Worm (Caenorhabditis elegans): ENCODE data around the gene T01G1.2.

Gene T01G1.2

DNA sequence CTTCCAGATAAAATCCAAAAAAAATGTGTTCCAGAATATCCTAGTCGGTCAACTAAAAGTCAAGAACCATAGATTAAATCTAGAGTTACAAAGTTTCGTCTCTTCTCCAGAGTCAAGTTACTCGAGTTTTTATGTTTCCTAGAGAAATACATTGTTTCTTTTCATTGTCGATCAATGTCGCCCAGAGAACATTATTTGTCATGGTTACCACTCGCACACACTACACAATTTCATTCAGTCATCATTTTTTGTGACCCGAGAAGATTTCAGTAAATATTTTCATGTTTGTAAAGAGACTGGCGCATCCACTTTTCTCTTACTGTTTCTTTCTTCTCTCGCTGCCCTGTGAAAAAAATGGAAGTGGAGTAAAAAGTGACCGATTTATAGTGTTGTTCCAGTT lies 37.6 kb upstream of the T01G1.2 start:
- no peak for TF ChIP-seq ztf-29 (GFP tag; IDR thresholded peaks at IDR 0.05)
- no peak for TF ChIP-seq med-1 (GFP tag; optimal IDR thresholded peaks at IDR 0.05; ENCODE audit: insufficient read depth)
- no peak for TF ChIP-seq ref-1 (GFP tag; conservative IDR thresholded peaks at IDR 0.05)
- no peak for TF ChIP-seq cog-1 (tag; optimal IDR thresholded peaks at IDR 0.05)
- no peak for TF ChIP-seq ztf-23 (GFP tag; IDR thresholded peaks at IDR 0.05)
- TF ChIP-seq T22C8.4 (GFP tag; IDR thresholded peaks at IDR 0.05): no peak
- TF ChIP-seq tab-1 (GFP tag; IDR thresholded peaks at IDR 0.05): no peak
- TF ChIP-seq klf-2 (GFP tag; conservative IDR thresholded peaks at IDR 0.05): no peak

DNA sequence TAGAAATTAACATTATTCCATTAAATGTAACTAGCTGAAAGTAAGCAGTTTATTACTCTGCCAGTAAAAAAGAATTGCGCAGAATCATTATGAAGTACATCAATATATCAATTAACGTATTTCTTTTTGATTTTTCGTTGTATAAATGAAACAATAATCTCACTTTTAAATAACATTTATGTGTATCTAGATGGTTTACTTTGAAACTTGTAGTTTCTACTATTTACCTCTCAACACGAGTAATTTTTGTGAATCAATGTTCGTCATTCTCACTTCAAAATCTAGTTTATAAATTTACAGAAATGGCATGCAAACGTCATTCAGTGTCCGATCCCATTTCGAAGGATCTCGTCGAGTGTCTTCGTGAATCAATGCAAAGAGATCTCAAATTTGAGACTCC lies 37.1 kb upstream of the T01G1.2 start, which contains the start of gene gspd-1:
Gene gspd-1, plus strand, starts transcription at position 301 of the 400 bp plus-strand sequence.
- TF ChIP-seq T22C8.4 (GFP tag; IDR thresholded peaks at IDR 0.05) (no peak), ref-1 (GFP tag; conservative IDR thresholded peaks at IDR 0.05) (no peak), cog-1 (tag; optimal IDR thresholded peaks at IDR 0.05) (no peak), tab-1 (GFP tag; IDR thresholded peaks at IDR 0.05) (no peak), med-1 (GFP tag; optimal IDR thresholded peaks at IDR 0.05; ENCODE audit: insufficient read depth) (no peak), ztf-23 (GFP tag; IDR thresholded peaks at IDR 0.05) (no peak), ztf-29 (GFP tag; IDR thresholded peaks at IDR 0.05) (no peak), klf-2 (GFP tag; conservative IDR thresholded peaks at IDR 0.05) (no peak), flt-1 (GFP tag; IDR thresholded peaks at IDR 0.05) (no peak)

ce11 chrIV:11319884-11320362 lies 34.3 kb upstream of the T01G1.2 start, which contains the start of gene B0035.18:
B0035.18 (plus strand) TSS chrIV:11320312.
- TF ChIP-seq klf-2 (GFP tag; conservative IDR thresholded peaks at IDR 0.05) (no peak), flt-1 (GFP tag; IDR thresholded peaks at IDR 0.05) (no peak), ztf-29 (GFP tag; IDR thresholded peaks at IDR 0.05) (no peak), med-1 (GFP tag; optimal IDR thresholded peaks at IDR 0.05; ENCODE audit: insufficient read depth) (no peak), ref-1 (GFP tag; conservative IDR thresholded peaks at IDR 0.05) (no peak), cog-1 (tag; optimal IDR thresholded peaks at IDR 0.05) (no peak), tab-1 (GFP tag; IDR thresholded peaks at IDR 0.05) (no peak)

DNA sequence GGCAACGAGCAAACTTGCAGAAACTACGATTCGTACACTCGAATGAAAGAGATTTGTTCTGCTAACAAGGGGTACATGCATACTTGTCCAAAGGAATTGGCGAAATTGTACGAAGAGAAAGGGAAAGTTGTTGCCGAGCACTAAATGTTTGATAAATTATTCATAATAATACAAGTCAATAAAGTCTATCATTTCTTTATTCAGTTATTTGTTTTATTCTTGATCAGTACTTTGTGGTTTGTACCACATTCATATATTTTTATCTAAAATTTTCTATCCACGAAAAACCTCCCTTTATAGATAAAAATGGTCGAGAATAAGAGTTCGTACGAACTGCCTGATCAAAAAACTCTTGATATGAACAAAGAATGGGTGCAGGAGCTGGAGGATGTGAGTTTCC lies 33.7 kb upstream of the T01G1.2 start, which contains the start of gene edg-1:
Gene edg-1, plus strand, starts transcription at position 301 of the 400 bp plus-strand sequence.
- TF ChIP-seq klf-2 (GFP tag; conservative IDR thresholded peaks at IDR 0.05): no peak
- TF ChIP-seq ztf-23 (GFP tag; IDR thresholded peaks at IDR 0.05): no peak
- no peak for TF ChIP-seq tab-1 (GFP tag; IDR thresholded peaks at IDR 0.05)
- TF ChIP-seq ztf-29 (GFP tag; IDR thresholded peaks at IDR 0.05): no peak
- no peak for TF ChIP-seq T22C8.4 (GFP tag; IDR thresholded peaks at IDR 0.05)

DNA sequence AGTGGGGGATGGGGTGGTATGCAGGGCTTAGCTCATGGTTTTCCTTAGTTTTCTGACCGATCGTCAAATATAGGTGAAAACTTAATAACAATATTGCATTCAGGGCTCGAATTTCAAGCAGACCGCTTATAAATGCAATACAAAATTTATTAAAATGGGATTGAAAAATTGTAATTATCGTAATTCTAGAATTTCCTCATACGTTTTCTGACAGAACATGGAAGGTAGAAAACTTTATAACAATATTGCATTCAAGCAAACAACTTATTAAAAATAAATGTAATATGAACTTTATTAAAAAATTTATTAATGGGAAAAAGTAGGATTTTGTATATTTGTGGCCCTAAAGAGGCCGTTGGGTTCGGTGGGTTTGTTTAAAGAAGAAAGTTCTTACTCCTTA lies 30.5 kb upstream of the T01G1.2 start:
- TF ChIP-seq cog-1 (tag; optimal IDR thresholded peaks at IDR 0.05): no peak
- no peak for TF ChIP-seq T22C8.4 (GFP tag; IDR thresholded peaks at IDR 0.05)
- TF ChIP-seq ztf-29 (GFP tag; IDR thresholded peaks at IDR 0.05): no peak
- TF ChIP-seq ztf-23 (GFP tag; IDR thresholded peaks at IDR 0.05): no peak
- no peak for TF ChIP-seq tab-1 (GFP tag; IDR thresholded peaks at IDR 0.05)
- TF ChIP-seq klf-2 (GFP tag; conservative IDR thresholded peaks at IDR 0.05): no peak

ce11 chrIV:11324741-11325140 lies 29.5 kb upstream of the T01G1.2 start, which contains the start of gene his-48:
his-48 (plus strand) TSS chrIV:11324745.
- TF ChIP-seq flt-1 (GFP tag; IDR thresholded peaks at IDR 0.05): peak; percentile 38; the same call in 1 of the 2 replicates

DNA sequence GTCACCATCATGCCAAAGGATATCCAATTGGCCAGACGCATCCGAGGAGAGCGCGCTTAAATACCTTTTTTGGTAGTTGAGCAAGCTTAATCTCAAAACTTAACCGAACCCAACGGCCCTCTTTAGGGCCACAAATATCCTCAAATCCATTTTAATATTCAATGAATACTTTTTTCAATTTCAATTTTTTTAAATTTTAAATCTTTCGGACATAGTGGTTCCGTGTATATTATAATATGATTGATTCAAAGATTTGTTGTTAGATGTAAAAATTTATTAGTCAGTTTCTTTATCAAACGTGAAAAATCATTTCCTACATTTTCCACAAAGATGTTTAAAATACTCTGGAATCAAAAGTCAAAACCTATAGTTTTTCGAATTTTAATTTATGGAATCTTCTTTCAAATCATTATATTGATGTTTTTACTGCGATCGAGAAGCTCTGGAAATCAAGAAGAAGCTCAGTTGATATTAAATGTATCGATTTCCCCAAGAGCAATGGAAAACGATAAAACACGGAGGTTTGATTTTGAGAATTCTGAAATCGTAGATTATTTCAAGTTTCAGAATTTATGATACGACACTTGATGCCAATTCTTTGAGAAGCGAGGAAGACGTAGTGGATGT lies 27.2 kb upstream of the T01G1.2 start, which contains the start of gene B0035.21:
Gene B0035.21, plus strand, starts transcription at position 322 of the 627 bp plus-strand sequence.
- TF ChIP-seq ref-1 (GFP tag; conservative IDR thresholded peaks at IDR 0.05): no peak
- no peak for TF ChIP-seq tab-1 (GFP tag; IDR thresholded peaks at IDR 0.05)
- TF ChIP-seq ztf-23 (GFP tag; IDR thresholded peaks at IDR 0.05): no peak
- no peak for TF ChIP-seq flt-1 (GFP tag; IDR thresholded peaks at IDR 0.05)
- no peak for TF ChIP-seq med-1 (GFP tag; optimal IDR thresholded peaks at IDR 0.05; ENCODE audit: insufficient read depth)
- TF ChIP-seq ztf-29 (GFP tag; IDR thresholded peaks at IDR 0.05): no peak
- TF ChIP-seq cog-1 (tag; optimal IDR thresholded peaks at IDR 0.05): no peak
- no peak for TF ChIP-seq klf-2 (GFP tag; conservative IDR thresholded peaks at IDR 0.05)
- TF ChIP-seq T22C8.4 (GFP tag; IDR thresholded peaks at IDR 0.05): no peak

ce11 chrIV:11329269-11329668 lies 24.9 kb upstream of the T01G1.2 start, which contains the start of gene leo-1:
leo-1 (minus strand) TSS chrIV:11329369.
- TF ChIP-seq flt-1 (GFP tag; IDR thresholded peaks at IDR 0.05): no peak
- TF ChIP-seq tab-1 (GFP tag; IDR thresholded peaks at IDR 0.05): no peak
- TF ChIP-seq ref-1 (GFP tag; conservative IDR thresholded peaks at IDR 0.05): no peak
- TF ChIP-seq med-1 (GFP tag; optimal IDR thresholded peaks at IDR 0.05; ENCODE audit: insufficient read depth): no peak
- no peak for TF ChIP-seq ztf-23 (GFP tag; IDR thresholded peaks at IDR 0.05)
- no peak for TF ChIP-seq ztf-29 (GFP tag; IDR thresholded peaks at IDR 0.05)
- TF ChIP-seq klf-2 (GFP tag; conservative IDR thresholded peaks at IDR 0.05): no peak
- TF ChIP-seq T22C8.4 (GFP tag; IDR thresholded peaks at IDR 0.05): no peak
- TF ChIP-seq cog-1 (tag; optimal IDR thresholded peaks at IDR 0.05): no peak

DNA sequence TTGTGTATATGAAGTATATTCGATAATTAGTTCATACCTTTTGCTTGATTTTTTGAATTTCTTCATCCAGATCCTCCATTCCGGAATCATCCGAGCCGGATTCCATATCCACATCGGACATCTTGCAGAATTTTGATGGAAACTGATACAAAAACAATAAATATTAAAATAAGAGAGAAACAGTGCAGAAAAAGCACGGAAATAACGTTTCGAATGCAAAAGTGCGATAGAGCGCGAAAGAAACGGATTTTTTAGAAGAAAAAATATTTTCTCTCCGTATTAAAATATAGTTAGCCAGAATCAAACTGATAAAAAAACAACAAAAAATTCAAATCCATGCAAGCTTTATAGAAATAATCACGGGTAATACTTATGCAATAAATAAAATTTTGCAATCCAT lies 21.5 kb upstream of the T01G1.2 start, which contains the start of gene sart-3:
Gene sart-3, minus strand, starts transcription at position 219 of the 400 bp plus-strand sequence.
- TF ChIP-seq ref-1 (GFP tag; conservative IDR thresholded peaks at IDR 0.05) (no peak), ztf-29 (GFP tag; IDR thresholded peaks at IDR 0.05) (no peak), med-1 (GFP tag; optimal IDR thresholded peaks at IDR 0.05; ENCODE audit: insufficient read depth) (no peak), T22C8.4 (GFP tag; IDR thresholded peaks at IDR 0.05) (no peak), cog-1 (tag; optimal IDR thresholded peaks at IDR 0.05) (no peak)

DNA sequence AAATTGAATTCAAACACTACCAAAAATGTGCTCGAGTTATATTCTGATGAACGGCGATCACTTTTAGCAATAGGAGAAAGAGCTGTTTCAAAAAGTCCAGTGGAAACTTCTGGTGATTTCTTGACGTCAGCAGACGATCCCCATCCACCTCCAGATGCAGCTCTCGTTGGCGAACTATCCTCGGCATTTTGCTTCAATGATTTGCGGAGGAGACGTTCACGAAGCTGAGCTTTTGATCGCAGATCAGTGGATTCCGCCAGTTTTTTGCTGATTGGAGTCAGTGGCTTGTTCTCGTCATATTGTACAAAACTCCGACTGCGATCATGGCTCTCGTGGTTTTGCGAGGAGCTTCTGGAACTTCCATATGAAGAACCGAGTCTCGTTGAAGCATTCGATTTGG lies 18.0 kb upstream of the T01G1.2 start:
- TF ChIP-seq klf-2 (GFP tag; conservative IDR thresholded peaks at IDR 0.05): no peak
- no peak for TF ChIP-seq ztf-23 (GFP tag; IDR thresholded peaks at IDR 0.05)
- TF ChIP-seq cog-1 (tag; optimal IDR thresholded peaks at IDR 0.05): no peak
- TF ChIP-seq ztf-29 (GFP tag; IDR thresholded peaks at IDR 0.05): no peak
- no peak for TF ChIP-seq ref-1 (GFP tag; conservative IDR thresholded peaks at IDR 0.05)
- TF ChIP-seq T22C8.4 (GFP tag; IDR thresholded peaks at IDR 0.05): no peak
- no peak for TF ChIP-seq flt-1 (GFP tag; IDR thresholded peaks at IDR 0.05)
- TF ChIP-seq tab-1 (GFP tag; IDR thresholded peaks at IDR 0.05): no peak

All from whole organism, midembryonic.